Worm (Caenorhabditis elegans): Measurements from ENCODE around the gene sfa-1.

Gene sfa-1

ce11 chrIV:17118585-17118984 is 7.8 kb upstream of the sfa-1 start, which contains the start of gene uaf-2 (continued):
- peak; percentile 5 for TF ChIP-seq nhr-90 (tag; optimal IDR thresholded peaks at IDR 0.05; ENCODE audit: poor library complexity)
- TF ChIP-seq skn-1 (tag; optimal IDR thresholded peaks at IDR 0.05): peak; percentile 10
- peak; percentile 46 for TF ChIP-seq nhr-71 (tag; optimal IDR thresholded peaks at IDR 0.05)
- peak; percentile 7 for TF ChIP-seq tbx-2 (tag; optimal IDR thresholded peaks at IDR 0.05)
- no peak for TF ChIP-seq hpl-2 (GFP tag; optimal IDR thresholded peaks at IDR 0.05)
- TF ChIP-seq unc-98 (GFP tag; IDR thresholded peaks at IDR 0.05): no peak
- no peak for TF ChIP-seq ztf-11 (tag; optimal IDR thresholded peaks at IDR 0.05)
- TF ChIP-seq hlh-17 (GFP tag; optimal IDR thresholded peaks at IDR 0.05; ENCODE audit: borderline replicate concordance): no peak
- TF ChIP-seq rnt-1 (tag; optimal IDR thresholded peaks at IDR 0.05): peak; percentile 60
- TF ChIP-seq vab-15 (tag; optimal IDR thresholded peaks at IDR 0.05): no peak
- TF ChIP-seq nhr-76 (tag; optimal IDR thresholded peaks at IDR 0.05): no peak
- no peak for TF ChIP-seq aha-1 (tag; optimal IDR thresholded peaks at IDR 0.05)
- TF ChIP-seq sptf-1 (tag; optimal IDR thresholded peaks at IDR 0.05): no peak
- no peak for TF ChIP-seq dsc-1 (tag; optimal IDR thresholded peaks at IDR 0.05)
- TF ChIP-seq elt-2 (tag; optimal IDR thresholded peaks at IDR 0.05): no peak
- TF ChIP-seq hlh-4 (tag; optimal IDR thresholded peaks at IDR 0.05): no peak
- TF ChIP-seq pag-3 (tag; optimal IDR thresholded peaks at IDR 0.05; ENCODE audit: borderline replicate concordance, insufficient read depth): no peak
- TF ChIP-seq mab-9 (GFP tag; IDR thresholded peaks at IDR 0.05): no peak
- peak; percentile 14 to 48 (median 30) for TF ChIP-seq dpl-1 (GFP tag; optimal IDR thresholded peaks at IDR 0.05)
- TF ChIP-seq blmp-1 (tag; optimal IDR thresholded peaks at IDR 0.05): peak; percentile 26
- TF ChIP-seq grh-1 (GFP tag; IDR thresholded peaks at IDR 0.05): no peak
- peak; percentile 51 for TF ChIP-seq snu-23 (GFP tag; optimal IDR thresholded peaks at IDR 0.05)
- TF ChIP-seq ets-5 (GFP tag; IDR thresholded peaks at IDR 0.05): no peak
- TF ChIP-seq efl-1 (optimal IDR thresholded peaks at IDR 0.05): peak; percentile 42 to 48
- peak; percentile 39 to 91 for TF ChIP-seq efl-1 (GFP tag; optimal IDR thresholded peaks at IDR 0.05 in 1 of 2)
- TF ChIP-seq ceh-8 (GFP tag; optimal IDR thresholded peaks at IDR 0.05): no peak
- TF ChIP-seq swsn-7 (tag; optimal IDR thresholded peaks at IDR 0.05): no peak
- no peak for TF ChIP-seq zip-4 (GFP tag; optimal IDR thresholded peaks at IDR 0.05)
- TF ChIP-seq unc-30 (tag; optimal IDR thresholded peaks at IDR 0.05): no peak
- TF ChIP-seq ces-1 (GFP tag; optimal IDR thresholded peaks at IDR 0.05): no peak
- TF ChIP-seq lin-35 (GFP tag; optimal IDR thresholded peaks at IDR 0.05): peak; percentile 17 to 51
- TF ChIP-seq fkh-10 (GFP tag; optimal IDR thresholded peaks at IDR 0.05): no peak
- TF ChIP-seq tlp-1 (tag; optimal IDR thresholded peaks at IDR 0.05): no peak
- no peak for TF ChIP-seq alr-1 (tag; optimal IDR thresholded peaks at IDR 0.05; ENCODE audit: borderline replicate concordance)
- TF ChIP-seq efl-3 (GFP tag; optimal IDR thresholded peaks at IDR 0.05): no peak
- TF ChIP-seq nhr-19 (GFP tag; conservative IDR thresholded peaks at IDR 0.05): 0 out of 2 replicates have a peak, but pooled peaks have one; percentile 23
- no peak for TF ChIP-seq elt-3 (tag; optimal IDR thresholded peaks at IDR 0.05)
- no peak for TF ChIP-seq ceh-88 (GFP tag; IDR thresholded peaks at IDR 0.05)
- TF ChIP-seq isw-1 (GFP tag; IDR thresholded peaks at IDR 0.05): no peak
- TF ChIP-seq nhr-47 (tag; optimal IDR thresholded peaks at IDR 0.05): peak; percentile 41
- no peak for TF ChIP-seq lin-14 (GFP tag; optimal IDR thresholded peaks at IDR 0.05)
- no peak for TF ChIP-seq pax-3 (tag; optimal IDR thresholded peaks at IDR 0.05)
- peak in 1 of 2 experiments; percentile 52 for TF ChIP-seq lsy-2 (tag; optimal IDR thresholded peaks at IDR 0.05)
- no peak for TF ChIP-seq unc-130 (tag; optimal IDR thresholded peaks at IDR 0.05)
- TF ChIP-seq sup-37 (GFP tag; optimal IDR thresholded peaks at IDR 0.05): no peak
- no peak for TF ChIP-seq irx-1 (tag; optimal IDR thresholded peaks at IDR 0.05)
- no peak for TF ChIP-seq sox-4 (tag; optimal IDR thresholded peaks at IDR 0.05)
- TF ChIP-seq mdl-1 (tag; optimal IDR thresholded peaks at IDR 0.05): peak in 1 of 2 experiments; percentile 17
- no peak for TF ChIP-seq Y116A8C.19 (tag; optimal IDR thresholded peaks at IDR 0.05; ENCODE audit: borderline replicate concordance)
- peak; percentile 28 for TF ChIP-seq nhr-20 (tag; optimal IDR thresholded peaks at IDR 0.05)
- no peak for TF ChIP-seq fkh-4 (tag; optimal IDR thresholded peaks at IDR 0.05; ENCODE audit: borderline replicate concordance)
